Worm (Caenorhabditis elegans) whole organism, L1 larva: ENCODE data around the gene hif-1.

Experiments used
- C04F5.9 ChIP-seq: sonication (generic microtip); optimal IDR thresholded peaks from 2 replicates; lab custom pipeline; 2016; ENCODE audit warnings: missing genetic modification characterization, missing compliant biosample characterization
- F16B12.6 ChIP-seq: fragments of 150-350 bp; optimal IDR thresholded peaks from 2 replicates; lab custom pipeline; 2014; ENCODE audit warnings: missing biosample characterization, missing genetic modification characterization
- alr-1 ChIP-seq: fragments of 200-800 bp; sonication (Bioruptor generic); optimal IDR thresholded peaks from 2 replicates; lab custom pipeline; 2018; ENCODE audit warnings: borderline replicate concordance, mild to moderate bottlenecking, missing genetic modification characterization, missing compliant biosample characterization
- blmp-1 ChIP-seq: fragments of 150-350 bp; optimal IDR thresholded peaks from 2 replicates; lab custom pipeline; 2014; ENCODE audit warnings: missing biosample characterization, missing genetic modification characterization
- ceh-8 ChIP-seq: fragments of 200-800 bp; sonication (Bioruptor generic); optimal IDR thresholded peaks from 2 replicates; lab custom pipeline; 2018; ENCODE audit warnings: mild to moderate bottlenecking, missing genetic modification characterization, moderate library complexity, missing compliant biosample characterization
- ces-1 ChIP-seq: fragments of 150-350 bp; optimal IDR thresholded peaks from 2 replicates; lab custom pipeline; 2014; ENCODE audit warnings: missing biosample characterization, missing genetic modification reagents, missing genetic modification characterization
- dsc-1 ChIP-seq: sonication (generic microtip); optimal IDR thresholded peaks from 2 replicates; lab custom pipeline; 2016; ENCODE audit warnings: mild to moderate bottlenecking, missing genetic modification characterization, missing compliant biosample characterization
- efl-1 ChIP-seq, 4 experiments: fragments of 150-350 bp; optimal IDR thresholded peaks in 3 of 4; peaks in 1 of 4; 1 replicate in 1 of 4; 2 replicates in 3 of 4; lab custom pipeline; 2014; ENCODE audit warnings: missing biosample characterization in 2 of 4, missing genetic modification characterization in 2 of 4, missing genetic modification reagents in 2 of 4
- egl-13 ChIP-seq: sonication (generic microtip); optimal IDR thresholded peaks from 2 replicates; lab custom pipeline; 2016; ENCODE audit warnings: missing genotype, missing genetic modification reagents, missing genetic modification characterization, missing compliant biosample characterization
- elt-2 ChIP-seq: sonication (generic microtip); optimal IDR thresholded peaks from 2 replicates; lab custom pipeline; 2016; ENCODE audit warnings: missing genetic modification characterization, mild to moderate bottlenecking, inconsistent platforms, missing compliant biosample characterization, missing genetic modification reagents
- ets-5 ChIP-seq: fragments of 200-800 bp; sonication (Bioruptor generic); IDR thresholded peaks from 2 replicates; pipeline ENCODE4 v1.3.6; 2022; ENCODE audit warnings: missing genetic modification characterization, missing compliant biosample characterization
- fkh-10 ChIP-seq: sonication (generic microtip); optimal IDR thresholded peaks from 2 replicates; lab custom pipeline; 2017; ENCODE audit warnings: missing biosample characterization, missing genetic modification reagents, missing genetic modification characterization
- fkh-8 ChIP-seq: sonication (generic microtip); optimal IDR thresholded peaks from 2 replicates; lab custom pipeline; 2016; ENCODE audit warnings: mild to moderate bottlenecking, missing genetic modification characterization, missing compliant biosample characterization
- grh-1 ChIP-seq: fragments of 200-800 bp; sonication (Bioruptor generic); IDR thresholded peaks from 2 replicates; pipeline ENCODE4 v1.3.6; 2022; ENCODE audit warnings: missing genetic modification reagents, missing genetic modification characterization, missing compliant biosample characterization
- irx-1 ChIP-seq: sonication (generic microtip); optimal IDR thresholded peaks from 2 replicates; lab custom pipeline; 2016; ENCODE audit warnings: missing genetic modification characterization, missing compliant biosample characterization
- isw-1 ChIP-seq: fragments of 200-800 bp; sonication (Bioruptor generic); IDR thresholded peaks from 2 replicates; pipeline ENCODE4 v1.3.6; 2022; ENCODE audit warnings: missing genetic modification characterization, missing compliant biosample characterization
- lin-35 ChIP-seq, 2 experiments: fragments of 150-350 bp; optimal IDR thresholded peaks; 2 replicates each; lab custom pipeline; 2014; ENCODE audit warnings: missing biosample characterization in 2 of 2, missing genetic modification characterization in 2 of 2, missing genetic modification reagents in 2 of 2
- lsy-2 ChIP-seq, 2 experiments: fragments of 150-350 bp; optimal IDR thresholded peaks; 2 replicates each; lab custom pipeline; 2014; ENCODE audit warnings: missing biosample characterization in 2 of 2, missing genetic modification characterization in 2 of 2
- mdl-1 ChIP-seq, 2 experiments: fragments of 150-350 bp; optimal IDR thresholded peaks; 2 replicates each; lab custom pipeline; 2014 to 2017; ENCODE audit warnings: missing biosample characterization in 2 of 2, missing genetic modification characterization in 2 of 2, inconsistent platforms in 1 of 2
- mef-2 ChIP-seq: fragments of 150-350 bp; optimal IDR thresholded peaks from 2 replicates; lab custom pipeline; 2014; ENCODE audit warnings: missing biosample characterization, missing genetic modification characterization
- mep-1 ChIP-seq: fragments of 150-350 bp; optimal IDR thresholded peaks from 2 replicates; lab custom pipeline; 2014; ENCODE audit warnings: missing biosample characterization, missing genetic modification characterization
- nhr-11 ChIP-seq: fragments of 150-350 bp; optimal IDR thresholded peaks from 2 replicates; lab custom pipeline; 2014; ENCODE audit warnings: missing biosample characterization, missing genetic modification characterization
- nhr-19 ChIP-seq: fragments of 200-800 bp; sonication (Bioruptor generic); conservative IDR thresholded peaks from 2 replicates; pipeline ENCODE4 v1.3.6; 2022; ENCODE audit warnings: missing genetic modification characterization, missing compliant biosample characterization
- nhr-20 ChIP-seq: sonication (generic microtip); optimal IDR thresholded peaks from 2 replicates; lab custom pipeline; 2016; ENCODE audit warnings: mild to moderate bottlenecking, missing genetic modification characterization, missing compliant biosample characterization
- nhr-47 ChIP-seq: sonication (generic microtip); optimal IDR thresholded peaks from 2 replicates; lab custom pipeline; 2016; ENCODE audit warnings: mild to moderate bottlenecking, missing genetic modification characterization, moderate library complexity, missing compliant biosample characterization
- nhr-71 ChIP-seq: sonication (generic microtip); optimal IDR thresholded peaks from 2 replicates; lab custom pipeline; 2016; ENCODE audit warnings: mild to moderate bottlenecking, missing genetic modification characterization, moderate library complexity, missing compliant biosample characterization
- nhr-90 ChIP-seq: sonication (generic microtip); optimal IDR thresholded peaks from 2 replicates; lab custom pipeline; 2016; ENCODE audit warnings: mild to moderate bottlenecking, missing genetic modification characterization, missing compliant biosample characterization; ENCODE audit not compliant: poor library complexity
- pag-3 ChIP-seq: sonication (generic microtip); optimal IDR thresholded peaks from 2 replicates; lab custom pipeline; 2017; ENCODE audit warnings: missing genetic modification characterization, mild to moderate bottlenecking, missing compliant biosample characterization, antibody characterized with exemption, borderline replicate concordance; ENCODE audit not compliant: insufficient read depth
- pqm-1 ChIP-seq: sonication (generic microtip); optimal IDR thresholded peaks from 3 replicates; lab custom pipeline; 2017; ENCODE audit warnings: missing biosample characterization, missing genetic modification characterization
- rnt-1 ChIP-seq: sonication (generic microtip); optimal IDR thresholded peaks from 2 replicates; lab custom pipeline; 2016; ENCODE audit warnings: mild to moderate bottlenecking, missing genetic modification characterization, moderate library complexity, missing compliant biosample characterization
- snpc-4 ChIP-seq: fragments of 150-350 bp; optimal IDR thresholded peaks from 2 replicates; lab custom pipeline; 2014; ENCODE audit warnings: missing biosample characterization, missing genetic modification characterization
- snu-23 ChIP-seq: sonication (generic microtip); optimal IDR thresholded peaks from 2 replicates; lab custom pipeline; 2016; ENCODE audit warnings: missing genetic modification characterization, missing compliant biosample characterization
- sup-37 ChIP-seq: fragments of 200-800 bp; sonication (Bioruptor generic); optimal IDR thresholded peaks from 2 replicates; lab custom pipeline; 2018; ENCODE audit warnings: mild to moderate bottlenecking, missing genetic modification characterization, missing compliant biosample characterization
- swsn-7 ChIP-seq: sonication (generic microtip); optimal IDR thresholded peaks from 2 replicates; lab custom pipeline; 2016; ENCODE audit warnings: missing genetic modification characterization, missing compliant biosample characterization
- tlp-1 ChIP-seq: fragments of 150-350 bp; optimal IDR thresholded peaks from 2 replicates; lab custom pipeline; 2014; ENCODE audit warnings: missing biosample characterization, missing genetic modification characterization
- unc-130 ChIP-seq: fragments of 150-350 bp; optimal IDR thresholded peaks from 2 replicates; lab custom pipeline; 2017; ENCODE audit warnings: missing biosample characterization, missing genetic modification characterization, inconsistent platforms
- unc-30 ChIP-seq: sonication (generic microtip); optimal IDR thresholded peaks from 2 replicates; lab custom pipeline; 2017; ENCODE audit warnings: missing biosample characterization, missing genetic modification characterization
- unc-98 ChIP-seq: fragments of 200-800 bp; sonication (Bioruptor generic); IDR thresholded peaks from 2 replicates; pipeline ENCODE4 v1.3.6; 2022; ENCODE audit warnings: missing genetic modification characterization, missing compliant biosample characterization
- zag-1 ChIP-seq: fragments of 150-350 bp; optimal IDR thresholded peaks from 2 replicates; lab custom pipeline; 2014; ENCODE audit warnings: missing biosample characterization, missing genetic modification characterization
- ztf-4 ChIP-seq: fragments of 150-350 bp; optimal IDR thresholded peaks from 2 replicates; lab custom pipeline; 2014; ENCODE audit warnings: missing biosample characterization, missing genetic modification characterization

The hif-1 gene

DNA sequence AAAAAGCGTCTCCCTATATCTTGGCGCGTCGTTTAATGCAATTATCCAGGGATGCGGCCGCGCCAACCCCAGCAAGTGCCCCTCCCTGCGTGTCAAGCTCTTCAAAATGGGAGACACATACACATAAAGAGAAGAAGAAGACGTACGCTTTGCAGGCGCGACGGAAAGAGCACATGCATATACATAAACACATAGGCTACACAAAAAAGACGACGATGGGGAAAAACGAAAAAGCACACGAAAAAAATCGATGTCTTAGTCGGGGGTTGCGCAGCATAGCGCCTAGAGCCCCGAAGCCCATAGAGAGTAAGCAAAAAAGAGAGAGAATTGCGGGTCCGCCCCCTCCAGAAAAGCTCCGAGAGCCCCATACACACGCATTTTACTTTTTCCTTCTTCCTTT is 8.9 kb downstream of the hif-1 start, which contains the start of gene tpan-1 (continued):
- peak; percentile 58 for TF ChIP-seq snu-23 (GFP tag; lab: Kevin White, UChicago)
- TF ChIP-seq blmp-1 = no peak
- TF ChIP-seq ces-1 (GFP tag; lab: Kevin White, UChicago) = peak; percentile 76
- peak; percentile 82 for TF ChIP-seq fkh-10 (GFP tag; lab: Kevin White, UChicago)
- TF ChIP-seq sup-37 (GFP tag; lab: Kevin White, UChicago) = no peak
- no peak for TF ChIP-seq nhr-90 (tag; lab: Kevin White, UChicago)
- no peak for TF ChIP-seq zag-1 (tag; lab: Kevin White, UChicago)
- no peak for TF ChIP-seq elt-2
- TF ChIP-seq mdl-1 (tag; optimal IDR thresholded peaks at IDR 0.05; lab: Kevin White, UChicago) = peak in 1 of 2 experiments; percentile 38
- peak in 1 of 2 experiments; percentile 45 for TF ChIP-seq lin-35 (GFP tag; optimal IDR thresholded peaks at IDR 0.05; lab: Kevin White, UChicago)
- TF ChIP-seq snpc-4 (tag; lab: Kevin White, UChicago) = peak; percentile 34

DNA sequence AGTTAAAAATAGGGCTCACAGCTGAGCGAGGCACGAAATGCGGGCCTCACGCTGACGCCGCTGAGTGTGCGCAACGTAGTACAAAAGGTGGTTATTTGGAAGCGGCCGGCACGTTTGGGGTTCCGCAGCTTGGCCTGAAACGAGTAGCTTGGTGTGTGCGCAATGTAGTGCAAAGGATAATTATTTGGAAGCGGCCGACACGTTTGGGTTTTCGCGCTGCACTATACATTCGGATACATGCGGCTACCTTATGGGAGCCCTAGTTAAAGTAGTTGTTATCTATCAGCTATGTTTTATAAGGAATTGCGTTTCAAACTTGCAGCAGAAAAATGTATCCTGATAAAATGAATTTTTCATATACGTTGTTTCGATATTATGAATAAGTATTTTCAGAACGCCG is 9.8 kb downstream of the hif-1 start, which contains the start of gene Y44A6D.1:
TSS of gene Y44A6D.1 (minus strand) at position 23 of the 400 bp plus-strand sequence.
- TF ChIP-seq mef-2 = no peak
- TF ChIP-seq ceh-8 (GFP tag; lab: Kevin White, UChicago) = no peak
- TF ChIP-seq egl-13 = no peak
- TF ChIP-seq irx-1 (tag; lab: Kevin White, UChicago) = no peak
- TF ChIP-seq grh-1 (GFP tag; lab: Robert Waterston, UW) = peak; percentile 24; the same call in 1 of the 2 replicates
- TF ChIP-seq nhr-47 (tag; lab: Kevin White, UChicago) = peak; percentile 14
- no peak for TF ChIP-seq fkh-8 (tag; lab: Kevin White, UChicago)
- peak; percentile 61 for TF ChIP-seq snpc-4 (tag; lab: Kevin White, UChicago)
- TF ChIP-seq, all 84 proteins: peak for 3

DNA sequence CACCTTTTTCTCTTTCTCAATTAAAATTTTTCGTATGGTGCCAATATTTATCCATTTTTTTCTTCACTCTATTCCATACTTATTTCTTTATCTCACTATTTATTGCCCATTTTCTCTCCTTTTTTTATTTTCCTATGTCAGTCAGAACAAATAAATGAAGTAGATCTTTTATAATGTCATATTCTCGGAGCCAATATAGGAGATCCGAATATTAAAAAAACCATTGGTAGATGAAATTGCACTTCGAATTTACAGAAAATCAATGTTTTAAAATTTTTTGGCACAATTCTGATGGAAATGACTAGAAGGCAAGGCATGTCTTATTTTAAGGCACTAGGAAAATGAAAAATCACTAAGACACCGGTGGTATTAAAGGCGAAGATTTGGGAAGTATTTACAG is 10.4 kb downstream of the hif-1 start:
- TF ChIP-seq unc-30 (tag; lab: Kevin White, UChicago) = no peak

DNA sequence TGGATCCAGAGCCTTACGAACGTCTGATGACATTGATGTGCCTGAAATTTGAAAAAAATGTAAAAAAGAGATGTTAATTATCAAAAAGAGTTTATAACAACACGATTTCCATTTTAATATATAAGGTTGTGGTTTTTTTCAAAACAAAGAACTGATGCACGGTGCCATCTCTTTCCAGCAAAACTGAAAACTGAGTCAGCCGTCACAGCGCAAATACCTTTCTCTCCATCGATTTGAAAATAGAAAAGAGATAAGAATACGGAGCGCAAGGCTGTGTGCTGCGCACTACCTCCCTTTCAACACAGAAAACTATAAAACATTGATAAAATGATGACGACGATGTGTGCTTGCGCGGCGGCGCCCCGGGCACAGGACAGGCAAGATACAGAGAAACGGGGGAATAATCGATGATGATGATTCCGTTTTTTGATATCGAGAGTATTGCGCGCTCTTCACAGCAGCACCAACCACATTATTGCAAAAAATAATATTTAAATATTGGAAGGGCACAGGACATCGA is 12.2 kb downstream of the hif-1 start, which contains the start of gene Y44A6D.3:
TSS of gene Y44A6D.3 (minus strand) at position 51 of the 520 bp plus-strand sequence.
- TF ChIP-seq ztf-4 (tag; lab: Kevin White, UChicago) = no peak
- TF ChIP-seq F16B12.6 (tag; lab: Kevin White, UChicago) = no peak
- TF ChIP-seq alr-1 (tag; lab: Kevin White, UChicago) = no peak
- TF ChIP-seq efl-1 (optimal IDR thresholded peaks at IDR 0.05; lab: Kevin White, UChicago) = no peak
- peak in 1 of 2 experiments; percentile 68 for TF ChIP-seq efl-1 (GFP tag; optimal IDR thresholded peaks at IDR 0.05 in 1 of 2; lab: Kevin White, UChicago)
- TF ChIP-seq elt-2 = peak; percentile 46
- no peak for TF ChIP-seq tlp-1 (tag; lab: Kevin White, UChicago)
- peak; percentile 19 for TF ChIP-seq dsc-1 (tag; lab: Kevin White, UChicago)
- TF ChIP-seq rnt-1 (tag; lab: Kevin White, UChicago) = no peak
- TF ChIP-seq unc-130 = no peak
- TF ChIP-seq unc-30 (tag; lab: Kevin White, UChicago) = no peak
- no peak for TF ChIP-seq ces-1 (GFP tag; lab: Kevin White, UChicago)
- TF ChIP-seq irx-1 (tag; lab: Kevin White, UChicago) = no peak
- peak in 1 of 2 experiments; percentile 10 for TF ChIP-seq lin-35 (GFP tag; optimal IDR thresholded peaks at IDR 0.05; lab: Kevin White, UChicago)
- no peak for TF ChIP-seq snpc-4 (tag; lab: Kevin White, UChicago)
- no peak for TF ChIP-seq ceh-8 (GFP tag; lab: Kevin White, UChicago)
- TF ChIP-seq, all 84 proteins: peak for 4

DNA sequence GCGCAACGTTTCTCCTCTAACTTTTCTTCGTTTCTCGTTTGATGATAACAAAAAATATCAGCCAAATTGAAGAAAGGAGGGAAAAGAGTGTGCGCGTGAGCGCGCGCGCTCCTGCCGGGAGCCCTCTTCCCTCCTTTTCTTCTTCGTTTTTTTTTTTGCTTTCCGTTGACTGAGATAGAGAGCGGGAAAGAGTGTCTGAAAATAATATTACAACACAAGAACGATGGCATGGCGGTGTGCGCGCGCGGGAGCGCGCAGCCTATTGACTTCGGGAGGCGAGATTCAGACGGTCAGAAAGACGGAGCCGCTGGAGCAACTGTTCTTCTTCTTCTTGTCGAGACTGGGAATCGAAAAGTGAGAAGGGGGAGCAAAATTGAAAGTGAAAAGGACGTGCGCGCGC is 13.6 kb downstream of the hif-1 start:
- TF ChIP-seq pag-3 (tag; lab: Kevin White, UChicago) = peak; percentile 91
- TF ChIP-seq swsn-7 (tag; lab: Kevin White, UChicago) = peak; percentile 8
- TF ChIP-seq unc-98 (GFP tag; lab: Robert Waterston, UW) = peak; percentile 6; the same call in 1 of the 2 replicates
- TF ChIP-seq fkh-8 (tag; lab: Kevin White, UChicago) = no peak
- peak; percentile 62 for TF ChIP-seq dsc-1 (tag; lab: Kevin White, UChicago)
- no peak for TF ChIP-seq unc-30 (tag; lab: Kevin White, UChicago)
- TF ChIP-seq nhr-20 (tag; lab: Kevin White, UChicago) = peak; percentile 22
- peak in 1 of 2 experiments; percentile 19 for TF ChIP-seq mdl-1 (tag; optimal IDR thresholded peaks at IDR 0.05; lab: Kevin White, UChicago)
- peak; percentile 46 for TF ChIP-seq mep-1 (tag; lab: Kevin White, UChicago)
- no peak for TF ChIP-seq C04F5.9 (tag; lab: Kevin White, UChicago)
- peak; percentile 61 for TF ChIP-seq rnt-1 (tag; lab: Kevin White, UChicago)
- peak in 1 of 2 experiments; percentile 3 for TF ChIP-seq efl-1 (optimal IDR thresholded peaks at IDR 0.05; lab: Kevin White, UChicago)
- TF ChIP-seq efl-1 (GFP tag; optimal IDR thresholded peaks at IDR 0.05 in 1 of 2; lab: Kevin White, UChicago) = no peak
- TF ChIP-seq nhr-19 (GFP tag; lab: Robert Waterston, UW) = peak; percentile 38
- TF ChIP-seq nhr-11 = no peak
- no peak for TF ChIP-seq pqm-1
- no peak for TF ChIP-seq ets-5 (GFP tag; lab: Robert Waterston, UW)
- TF ChIP-seq nhr-71 (tag; lab: Kevin White, UChicago) = peak; percentile 55
- TF ChIP-seq isw-1 (GFP tag; lab: Robert Waterston, UW) = no peak
- TF ChIP-seq lin-35 (GFP tag; optimal IDR thresholded peaks at IDR 0.05; lab: Kevin White, UChicago) = peak in 1 of 2 experiments; percentile 8
- TF ChIP-seq unc-130 = peak; percentile 29
- TF ChIP-seq lsy-2 (tag; optimal IDR thresholded peaks at IDR 0.05; lab: Kevin White, UChicago) = peak in 1 of 2 experiments; percentile 48
- TF ChIP-seq snu-23 (GFP tag; lab: Kevin White, UChicago) = peak; percentile 52
